Worm (Caenorhabditis elegans): ENCODE measurements around the gene math-19.
"Not testable (repeated sequence)": the region's sequence is repeated elsewhere in the genome, so short reads cannot be mapped to it uniquely, and the experiment has no call there.

Gene math-19

ce11 chrII:2000720-2001119 is 2.1 kb downstream of the math-19 start, which contains the start of gene ceh-84:
TSS of gene ceh-84 (minus strand) at chrII:2000820.
- TF ChIP-seq ceh-36 (tag; optimal IDR thresholded peaks at IDR 0.05); flt-1 (GFP tag; IDR thresholded peaks at IDR 0.05); scrt-1 (GFP tag; IDR thresholded peaks at IDR 0.05): not testable (repeated sequence)

ce11 chrII:2011179-2011578 is 12.5 kb downstream of the math-19 start:
- TF ChIP-seq pes-1 (GFP tag; IDR thresholded peaks at IDR 0.05) (no peak), hnd-1 (tag; optimal IDR thresholded peaks at IDR 0.05) (no peak), ama-1 (optimal IDR thresholded peaks at IDR 0.05) (no peak), ets-7 (tag; optimal IDR thresholded peaks at IDR 0.05) (no peak), sea-1 (GFP tag; conservative IDR thresholded peaks at IDR 0.05) (no peak), hmbx-1 (tag; optimal IDR thresholded peaks at IDR 0.05) (no peak), hmg-4 (GFP tag; optimal IDR thresholded peaks at IDR 0.05) (no peak), tbx-11 (GFP tag; IDR thresholded peaks at IDR 0.05) (no peak)

ce11 chrII:2012698-2013097 is 14.0 kb downstream of the math-19 start, which contains the start of gene F59H6.15:
TSS of gene F59H6.15 (plus strand) at chrII:2012998.
- TF ChIP-seq F13C5.2 (tag; optimal IDR thresholded peaks at IDR 0.05) (no peak), hmg-4 (GFP tag; optimal IDR thresholded peaks at IDR 0.05) (no peak), tbx-37 (GFP tag; conservative IDR thresholded peaks at IDR 0.05) (no peak), pes-1 (GFP tag; IDR thresholded peaks at IDR 0.05) (no peak), ama-1 (optimal IDR thresholded peaks at IDR 0.05) (no peak), tra-4 (tag; optimal IDR thresholded peaks at IDR 0.05) (no peak), flt-1 (GFP tag; IDR thresholded peaks at IDR 0.05) (no peak), aly-1 (tag; optimal IDR thresholded peaks at IDR 0.05) (no peak), hmbx-1 (tag; optimal IDR thresholded peaks at IDR 0.05) (no peak), ceh-36 (tag; optimal IDR thresholded peaks at IDR 0.05) (no peak), B0310.2 (tag; optimal IDR thresholded peaks at IDR 0.05) (no peak), tbx-11 (GFP tag; IDR thresholded peaks at IDR 0.05) (no peak), scrt-1 (GFP tag; IDR thresholded peaks at IDR 0.05) (no peak), hnd-1 (tag; optimal IDR thresholded peaks at IDR 0.05) (no peak), ceh-13 (GFP tag; optimal IDR thresholded peaks at IDR 0.05) (no peak), sea-1 (GFP tag; conservative IDR thresholded peaks at IDR 0.05) (no peak), ets-7 (tag; optimal IDR thresholded peaks at IDR 0.05) (no peak)

DNA sequence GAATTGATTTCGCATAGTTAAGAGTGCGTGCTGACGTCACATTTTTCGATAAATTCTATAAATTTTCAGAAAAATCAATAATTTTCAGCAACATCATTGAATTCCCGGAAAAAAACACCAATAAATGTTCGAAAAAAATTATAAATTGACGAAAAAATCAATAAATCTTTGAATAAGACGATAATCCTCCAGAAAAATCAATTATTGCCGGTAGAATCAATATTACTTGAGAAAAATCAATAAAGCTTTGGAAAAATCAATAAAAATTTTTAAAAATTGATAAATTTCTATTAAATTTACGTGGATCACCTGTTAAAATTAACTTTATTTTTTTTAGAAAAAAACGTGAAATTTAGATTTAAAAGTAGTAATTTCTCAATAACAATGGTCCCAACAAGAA is 15.2 kb downstream of the math-19 start:
- TF ChIP-seq tra-4 (tag; optimal IDR thresholded peaks at IDR 0.05), result no peak
- no peak for TF ChIP-seq aly-1 (tag; optimal IDR thresholded peaks at IDR 0.05)
- no peak for TF ChIP-seq ceh-36 (tag; optimal IDR thresholded peaks at IDR 0.05)
- TF ChIP-seq flt-1 (GFP tag; IDR thresholded peaks at IDR 0.05), result no peak
- no peak for TF ChIP-seq pes-1 (GFP tag; IDR thresholded peaks at IDR 0.05)
- no peak for TF ChIP-seq scrt-1 (GFP tag; IDR thresholded peaks at IDR 0.05)
- TF ChIP-seq hmg-4 (GFP tag; optimal IDR thresholded peaks at IDR 0.05), result no peak
- no peak for TF ChIP-seq sea-1 (GFP tag; conservative IDR thresholded peaks at IDR 0.05)
- no peak for TF ChIP-seq hmbx-1 (tag; optimal IDR thresholded peaks at IDR 0.05)
- no peak for TF ChIP-seq F13C5.2 (tag; optimal IDR thresholded peaks at IDR 0.05)
- no peak for TF ChIP-seq B0310.2 (tag; optimal IDR thresholded peaks at IDR 0.05)
- no peak for TF ChIP-seq hnd-1 (tag; optimal IDR thresholded peaks at IDR 0.05)
- no peak for TF ChIP-seq ets-7 (tag; optimal IDR thresholded peaks at IDR 0.05)
- no peak for TF ChIP-seq tbx-11 (GFP tag; IDR thresholded peaks at IDR 0.05)
- no peak for TF ChIP-seq tbx-37 (GFP tag; conservative IDR thresholded peaks at IDR 0.05)
- no peak for TF ChIP-seq ama-1 (optimal IDR thresholded peaks at IDR 0.05)
- TF ChIP-seq ceh-13 (GFP tag; optimal IDR thresholded peaks at IDR 0.05), result no peak

ce11 chrII:2023514-2023913 is 24.9 kb downstream of the math-19 start, which contains the start of gene cya-2:
TSS of gene cya-2 (minus strand) at chrII:2023614.
- TF ChIP-seq ama-1 (optimal IDR thresholded peaks at IDR 0.05); tra-4 (tag; optimal IDR thresholded peaks at IDR 0.05); hmbx-1 (tag; optimal IDR thresholded peaks at IDR 0.05): not testable (repeated sequence)

DNA sequence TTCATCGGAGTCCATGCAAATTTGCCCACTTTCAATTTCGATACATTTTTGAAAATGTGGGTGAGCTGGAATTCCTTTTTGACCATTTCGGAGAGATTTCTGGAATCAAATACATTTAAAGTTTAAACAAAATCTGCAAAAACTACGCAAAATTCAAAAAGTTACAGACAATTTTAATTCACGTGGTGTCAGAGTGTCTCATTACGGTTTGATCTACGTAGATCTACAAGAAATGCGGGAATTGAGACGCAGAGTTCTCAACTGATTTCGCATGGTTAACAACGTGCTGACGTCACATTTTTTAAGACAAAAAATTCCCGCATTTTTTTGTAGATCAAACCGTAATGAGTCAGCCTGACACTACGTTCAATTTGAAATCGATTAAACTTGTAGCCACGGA is 27.9 kb downstream of the math-19 start, which contains the start of gene bath-21:
Gene bath-21 (minus strand): TSS at position 101 of the 400 bp plus-strand sequence.
- TF ChIP-seq sea-1 (GFP tag; conservative IDR thresholded peaks at IDR 0.05) (no peak), flt-1 (GFP tag; IDR thresholded peaks at IDR 0.05) (no peak)

DNA sequence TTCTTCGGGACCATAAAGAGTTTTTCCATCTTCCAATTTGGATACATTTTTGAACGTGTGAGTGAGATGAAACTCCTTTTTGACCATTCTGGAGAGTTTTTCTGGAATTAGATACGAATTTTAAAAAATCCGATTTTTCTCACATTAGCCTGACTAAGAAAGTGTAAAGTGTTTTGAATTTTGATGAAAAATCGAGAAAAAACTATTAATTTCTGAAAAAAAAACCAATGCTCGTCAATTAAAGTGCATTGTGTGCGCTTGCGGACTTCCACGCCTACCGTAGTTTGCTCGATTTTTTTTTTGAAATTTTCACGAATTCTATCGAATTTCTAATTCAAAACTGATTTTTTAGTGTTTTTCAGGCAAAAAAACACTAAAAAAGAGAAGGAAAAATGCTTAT is 30.1 kb downstream of the math-19 start, which contains the start of gene bath-1:
Gene bath-1 (minus strand): TSS at position 101 of the 400 bp plus-strand sequence.
- TF ChIP-seq pes-1 (GFP tag; IDR thresholded peaks at IDR 0.05) (no peak), tbx-11 (GFP tag; IDR thresholded peaks at IDR 0.05) (no peak), flt-1 (GFP tag; IDR thresholded peaks at IDR 0.05) (no peak), hnd-1 (tag; optimal IDR thresholded peaks at IDR 0.05) (no peak), tra-4 (tag; optimal IDR thresholded peaks at IDR 0.05) (no peak), aly-1 (tag; optimal IDR thresholded peaks at IDR 0.05) (no peak), ceh-13 (GFP tag; optimal IDR thresholded peaks at IDR 0.05) (no peak), tbx-37 (GFP tag; conservative IDR thresholded peaks at IDR 0.05) (no peak), hmg-4 (GFP tag; optimal IDR thresholded peaks at IDR 0.05) (no peak), hmbx-1 (tag; optimal IDR thresholded peaks at IDR 0.05) (no peak), scrt-1 (GFP tag; IDR thresholded peaks at IDR 0.05) (no peak), ceh-36 (tag; optimal IDR thresholded peaks at IDR 0.05) (no peak), ama-1 (optimal IDR thresholded peaks at IDR 0.05) (no peak), B0310.2 (tag; optimal IDR thresholded peaks at IDR 0.05) (no peak)

DNA sequence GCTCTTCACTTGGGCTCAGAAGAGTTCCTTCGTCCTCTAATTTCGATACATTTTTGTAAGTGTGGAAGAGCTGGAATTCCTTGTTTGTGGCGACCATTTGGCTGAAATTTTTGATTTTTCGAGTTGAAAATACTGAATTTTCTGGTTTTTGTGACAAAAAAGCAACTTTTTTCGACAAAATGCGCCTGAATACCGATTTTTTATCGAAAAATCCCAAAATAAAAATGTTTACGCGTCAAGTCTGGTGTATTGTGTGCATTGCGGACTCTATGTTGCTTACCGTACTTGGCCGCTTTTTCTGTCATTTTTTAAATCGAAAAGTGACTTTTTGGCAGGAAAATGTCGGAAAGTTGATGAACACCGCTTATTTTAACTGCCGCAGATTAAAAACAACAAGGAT is 31.7 kb downstream of the math-19 start, which contains the start of gene bath-3:
Gene bath-3 (minus strand): TSS at position 101 of the 400 bp plus-strand sequence.
- TF ChIP-seq F13C5.2 (tag; optimal IDR thresholded peaks at IDR 0.05) (no peak), tra-4 (tag; optimal IDR thresholded peaks at IDR 0.05) (no peak), ceh-36 (tag; optimal IDR thresholded peaks at IDR 0.05) (no peak), tbx-37 (GFP tag; conservative IDR thresholded peaks at IDR 0.05) (no peak), tbx-11 (GFP tag; IDR thresholded peaks at IDR 0.05) (no peak), aly-1 (tag; optimal IDR thresholded peaks at IDR 0.05) (no peak), pes-1 (GFP tag; IDR thresholded peaks at IDR 0.05) (no peak), flt-1 (GFP tag; IDR thresholded peaks at IDR 0.05) (no peak), B0310.2 (tag; optimal IDR thresholded peaks at IDR 0.05) (no peak), hmg-4 (GFP tag; optimal IDR thresholded peaks at IDR 0.05) (no peak), sea-1 (GFP tag; conservative IDR thresholded peaks at IDR 0.05) (no peak), ceh-13 (GFP tag; optimal IDR thresholded peaks at IDR 0.05) (no peak), hmbx-1 (tag; optimal IDR thresholded peaks at IDR 0.05) (no peak), ets-7 (tag; optimal IDR thresholded peaks at IDR 0.05) (no peak), hnd-1 (tag; optimal IDR thresholded peaks at IDR 0.05) (no peak), ama-1 (optimal IDR thresholded peaks at IDR 0.05) (no peak), scrt-1 (GFP tag; IDR thresholded peaks at IDR 0.05) (no peak)

Measured in whole organism, early embryonic.